Worm (Caenorhabditis elegans) whole organism, young adult: Measurements from ENCODE around the gene idpc-5.

Experiments used
- dpl-1 ChIP-seq: fragments of 150-350 bp; optimal IDR thresholded peaks from 2 replicates; lab custom pipeline; 2014; ENCODE audit warnings: missing biosample characterization, missing genetic modification reagents, missing genetic modification characterization
- lag-1 ChIP-seq: fragments of 200-800 bp; sonication (Bioruptor generic); IDR thresholded peaks from 2 replicates; pipeline ENCODE4 v1.3.6; 2022; ENCODE audit warnings: missing genetic modification reagents, missing genetic modification characterization, missing compliant biosample characterization
- nfya-2 ChIP-seq: fragments of 200-800 bp; sonication (Bioruptor generic); IDR thresholded peaks from 2 replicates; pipeline ENCODE4 v1.3.6; 2022; ENCODE audit warnings: missing genetic modification reagents, missing genetic modification characterization, missing compliant biosample characterization
- snpc-1.1 ChIP-seq: sonication (generic microtip); optimal IDR thresholded peaks from 2 replicates; lab custom pipeline; 2017; ENCODE audit warnings: missing genetic modification characterization, mild to moderate bottlenecking, missing compliant biosample characterization, antibody characterized with exemption, moderate library complexity, missing genotype, missing genetic modification reagents; ENCODE audit not compliant: insufficient read depth
- ztf-25 ChIP-seq: fragments of 200-800 bp; sonication (Bioruptor generic); IDR thresholded peaks from 2 replicates; pipeline ENCODE4 v1.3.6; 2022; ENCODE audit warnings: missing genetic modification reagents, missing genetic modification characterization, missing compliant biosample characterization
- ztf-28 ChIP-seq: fragments of 200-800 bp; sonication (Bioruptor generic); IDR thresholded peaks from 2 replicates; pipeline ENCODE4 v1.3.6; 2022; ENCODE audit warnings: missing genetic modification reagents, missing genetic modification characterization, missing compliant biosample characterization

DNA sequence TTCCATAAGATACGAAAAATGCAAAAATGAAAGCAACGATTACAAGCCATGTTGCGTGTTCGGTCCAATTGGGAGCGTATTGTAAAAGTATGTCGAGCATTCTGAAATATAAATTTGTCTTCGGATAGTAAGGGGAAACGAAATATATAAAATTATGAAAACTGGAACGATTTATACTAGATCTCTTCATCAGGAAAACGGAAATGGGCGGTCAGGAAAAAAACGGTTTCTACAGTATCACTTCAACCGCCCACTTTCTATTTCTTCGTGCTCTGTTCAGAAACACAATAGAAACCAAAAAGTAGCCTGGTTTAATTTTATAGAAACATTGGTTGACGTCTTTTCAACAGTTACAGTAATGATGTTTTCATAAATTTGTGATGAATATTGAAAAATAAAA, 38.8 kb upstream of the idpc-5 start, which contains the start of gene pitr-4:
- TF ChIP-seq snpc-1.1 (tag; lab: Kevin White, UChicago) (no peak), lag-1 (GFP tag; lab: Robert Waterston, UW) (no peak), dpl-1 (no peak), ztf-28 (no peak), ztf-25 (GFP tag; lab: Robert Waterston, UW) (no peak), nfya-2 (GFP tag; lab: Robert Waterston, UW) (no peak)
